Worm (Caenorhabditis elegans): ENCODE measurements around the gene scc-3.

- TF ChIP-seq him-1 (tag; optimal IDR thresholded peaks at IDR 0.05) (no peak), W03F9.2 (tag; optimal IDR thresholded peaks at IDR 0.05) (no peak), dao-5 (tag; optimal IDR thresholded peaks at IDR 0.05) (no peak)
These were observed 33.3 kb downstream of the scc-3 start for ce11 chrV:12796908-12797490.
